Worm (Caenorhabditis elegans) whole organism, L4 larva: ENCODE results near the gene H03E18.1.
A peak's percentile ranks its signal among the peaks of the same experiment; 100 is the strongest.

ENCODE experiments used
- F37D6.2 ChIP-seq: sonication (generic microtip); optimal IDR thresholded peaks from 2 replicates; lab custom pipeline; 2016; ENCODE audit warnings: mild to moderate bottlenecking, missing genetic modification characterization, missing compliant biosample characterization
- F44E2.7 ChIP-seq: fragments of 200-800 bp; sonication (Bioruptor generic); IDR thresholded peaks from 2 replicates; pipeline ENCODE4 v2.1.2; 2022; ENCODE audit warnings: missing genetic modification characterization, missing compliant biosample characterization
- T26A8.4 ChIP-seq: fragments of 200-800 bp; sonication (Bioruptor generic); IDR thresholded peaks from 2 replicates; pipeline ENCODE4 v1.3.6; 2022; ENCODE audit warnings: missing genetic modification characterization, missing compliant biosample characterization
- Y105C5A.15 ChIP-seq: fragments of 200-800 bp; sonication (Bioruptor generic); IDR thresholded peaks from 2 replicates; pipeline ENCODE4 v1.3.6; 2022; ENCODE audit warnings: missing genetic modification characterization, missing compliant biosample characterization
- Y48G9A.11 ChIP-seq: fragments of 200-800 bp; sonication (Bioruptor generic); IDR thresholded peaks from 2 replicates; pipeline ENCODE4 v1.3.6; 2022; ENCODE audit warnings: missing genetic modification reagents, missing genetic modification characterization, missing compliant biosample characterization
- arid-1 ChIP-seq: fragments of 200-800 bp; sonication (Bioruptor generic); conservative IDR thresholded peaks from 2 replicates; pipeline ENCODE4 v1.3.6; 2022; ENCODE audit warnings: missing genetic modification reagents, missing genetic modification characterization, missing compliant biosample characterization
- attf-4 ChIP-seq: sonication (generic microtip); optimal IDR thresholded peaks from 3 replicates; lab custom pipeline; 2017; ENCODE audit warnings: missing biosample characterization, missing genetic modification characterization
- ceh-20 ChIP-seq: fragments of 200-800 bp; sonication (Bioruptor generic); IDR thresholded peaks from 2 replicates; pipeline ENCODE4 v1.3.6; 2022; ENCODE audit warnings: missing genetic modification reagents, missing genetic modification characterization, missing compliant biosample characterization
- ceh-62 ChIP-seq: sonication (generic microtip); optimal IDR thresholded peaks from 2 replicates; lab custom pipeline; 2017; ENCODE audit warnings: missing biosample characterization, missing genetic modification characterization
- ctbp-1 ChIP-seq: fragments of 200-800 bp; sonication (Bioruptor generic); IDR thresholded peaks from 2 replicates; pipeline ENCODE4 v1.3.6; 2022; ENCODE audit warnings: missing genetic modification reagents, missing genetic modification characterization, missing compliant biosample characterization
- duxl-1 ChIP-seq: sonication (generic microtip); optimal IDR thresholded peaks from 2 replicates; lab custom pipeline; 2016; ENCODE audit warnings: mild to moderate bottlenecking, missing genetic modification characterization, moderate library complexity, missing compliant biosample characterization; ENCODE audit not compliant: poor library complexity
- egl-43 ChIP-seq: fragments of 200-800 bp; sonication (Bioruptor generic); IDR thresholded peaks from 2 replicates; pipeline ENCODE4 v1.3.6; 2022; ENCODE audit warnings: missing genetic modification reagents, missing genetic modification characterization, missing compliant biosample characterization
- fos-1 ChIP-seq: fragments of 150-350 bp; optimal IDR thresholded peaks from 2 replicates; lab custom pipeline; 2014; ENCODE audit warnings: missing biosample characterization, missing genetic modification characterization
- gei-8 ChIP-seq: fragments of 200-800 bp; sonication (Bioruptor generic); optimal IDR thresholded peaks from 2 replicates; lab custom pipeline; 2018; ENCODE audit warnings: mild to moderate bottlenecking, missing genetic modification characterization, missing compliant biosample characterization
- hif-1 ChIP-seq, 2 experiments: sonication (generic microtip); optimal IDR thresholded peaks; 2 replicates each; lab custom pipeline; 2016 to 2017; ENCODE audit warnings: missing compliant biosample characterization in 2 of 2, missing genetic modification characterization in 2 of 2, missing genetic modification reagents in 2 of 2, missing genotype in 2 of 2, mild to moderate bottlenecking in 1 of 2
- hlh-11 ChIP-seq: fragments of 200-800 bp; sonication (Bioruptor generic); optimal IDR thresholded peaks from 2 replicates; lab custom pipeline; 2018; ENCODE audit warnings: mild to moderate bottlenecking, missing genetic modification characterization, missing compliant biosample characterization
- hlh-30 ChIP-seq: sonication (generic microtip); optimal IDR thresholded peaks from 2 replicates; lab custom pipeline; 2017; ENCODE audit warnings: antibody characterized with exemption, mild to moderate bottlenecking, missing genetic modification characterization, missing compliant biosample characterization; ENCODE audit not compliant: insufficient read depth
- hmg-1.1 ChIP-seq: fragments of 200-800 bp; sonication (Bioruptor generic); IDR thresholded peaks from 2 replicates; pipeline ENCODE4 v1.3.6; 2022; ENCODE audit warnings: missing genetic modification reagents, missing genetic modification characterization, missing compliant biosample characterization
- lim-7 ChIP-seq: fragments of 200-800 bp; sonication (Bioruptor generic); IDR thresholded peaks from 2 replicates; pipeline ENCODE4 v1.3.6; 2022; ENCODE audit warnings: missing genetic modification characterization, missing compliant biosample characterization
- lin-13 ChIP-seq: fragments of 150-350 bp; optimal IDR thresholded peaks from 2 replicates; lab custom pipeline; 2014; ENCODE audit warnings: missing biosample characterization, missing genetic modification reagents, missing genetic modification characterization
- lin-15B ChIP-seq: fragments of 150-350 bp; sonication (generic microtip); optimal IDR thresholded peaks from 3 replicates; lab custom pipeline; 2014; ENCODE audit warnings: missing biosample characterization, missing genetic modification characterization
- lin-38 ChIP-seq: fragments of 200-800 bp; sonication (Bioruptor generic); IDR thresholded peaks from 2 replicates; pipeline ENCODE4 v1.3.6; 2022; ENCODE audit warnings: missing genetic modification reagents, missing genetic modification characterization, missing compliant biosample characterization
- lin-39 ChIP-seq: fragments of 150-350 bp; optimal IDR thresholded peaks from 2 replicates; lab custom pipeline; 2014; ENCODE audit warnings: missing biosample characterization, missing genetic modification reagents, missing genetic modification characterization
- lir-3 ChIP-seq: sonication (generic microtip); optimal IDR thresholded peaks from 2 replicates; lab custom pipeline; 2016; ENCODE audit warnings: mild to moderate bottlenecking, missing genetic modification characterization, missing compliant biosample characterization
- madf-5 ChIP-seq, 2 experiments: fragments of 200-800 bp; sonication (Bioruptor generic); IDR thresholded peaks; 2 replicates each; pipeline ENCODE4 v1.3.6; 2022; ENCODE audit warnings: missing compliant biosample characterization in 2 of 2, missing genetic modification characterization in 2 of 2
- mdl-1 ChIP-seq, 2 experiments: fragments of 150-350 bp in 1 of 2; sonication (generic microtip) in 1 of 2; optimal IDR thresholded peaks; 2 replicates each; lab custom pipeline; 2014 to 2017; ENCODE audit warnings: missing biosample characterization in 2 of 2, missing genetic modification characterization in 2 of 2
- mxl-2 ChIP-seq: fragments of 200-800 bp; sonication (Bioruptor generic); conservative IDR thresholded peaks from 2 replicates; pipeline ENCODE4 v1.3.6; 2022; ENCODE audit warnings: missing genetic modification reagents, missing genetic modification characterization, missing compliant biosample characterization
- mxl-3 ChIP-seq: fragments of 200-800 bp; sonication (Bioruptor generic); optimal IDR thresholded peaks from 2 replicates; lab custom pipeline; 2018; ENCODE audit warnings: mild to moderate bottlenecking, missing genetic modification characterization, missing compliant biosample characterization
- nhr-28 ChIP-seq: fragments of 150-350 bp; optimal IDR thresholded peaks from 2 replicates; lab custom pipeline; 2014; ENCODE audit warnings: missing biosample characterization, missing genetic modification characterization
- nhr-48 ChIP-seq: sonication (generic microtip); optimal IDR thresholded peaks from 2 replicates; lab custom pipeline; 2016; ENCODE audit warnings: mild to moderate bottlenecking, missing genetic modification characterization, missing compliant biosample characterization
- nhr-76 ChIP-seq: fragments of 150-350 bp; optimal IDR thresholded peaks from 2 replicates; lab custom pipeline; 2014; ENCODE audit warnings: missing biosample characterization, missing genetic modification characterization
- pha-4 ChIP-seq, 2 experiments: fragments of 150-350 bp in 1 of 2; fragments of 200-800 bp in 1 of 2; sonication (Bioruptor generic) in 1 of 2; IDR thresholded peaks in 1 of 2; optimal IDR thresholded peaks in 1 of 2; 2 replicates each; pipeline versions ENCODE4 v1.3.6 to Lab custom; 2014 to 2022; ENCODE audit warnings: missing genetic modification characterization in 2 of 2, missing genetic modification reagents in 2 of 2, missing biosample characterization in 1 of 2, missing compliant biosample characterization in 1 of 2
- rbr-2 ChIP-seq: sonication (generic microtip); optimal IDR thresholded peaks from 2 replicates; lab custom pipeline; 2016; ENCODE audit warnings: missing genotype, missing genetic modification characterization, missing compliant biosample characterization
- saeg-2 ChIP-seq: fragments of 200-800 bp; sonication (Bioruptor generic); IDR thresholded peaks from 2 replicates; pipeline ENCODE4 v1.3.6; 2022; ENCODE audit warnings: missing genetic modification reagents, missing genetic modification characterization, missing compliant biosample characterization
- sdz-12 ChIP-seq: fragments of 200-800 bp; sonication (Bioruptor generic); optimal IDR thresholded peaks from 2 replicates; lab custom pipeline; 2018; ENCODE audit warnings: mild to moderate bottlenecking, missing genetic modification characterization, missing compliant biosample characterization
- set-16 ChIP-seq: fragments of 200-800 bp; sonication (Bioruptor generic); IDR thresholded peaks from 2 replicates; pipeline ENCODE4 v1.3.6; 2022; ENCODE audit warnings: missing genetic modification reagents, missing genetic modification characterization, missing compliant biosample characterization
- spr-3 ChIP-seq: fragments of 200-800 bp; sonication (Bioruptor generic); optimal IDR thresholded peaks from 2 replicates; lab custom pipeline; 2018; ENCODE audit warnings: mild to moderate bottlenecking, missing genetic modification characterization, missing compliant biosample characterization
- tag-97 ChIP-seq: fragments of 200-800 bp; sonication (Bioruptor generic); IDR thresholded peaks from 2 replicates; pipeline ENCODE4 v1.3.6; 2022; ENCODE audit warnings: missing genetic modification characterization, missing compliant biosample characterization
- unc-130 ChIP-seq: sonication (generic microtip); optimal IDR thresholded peaks from 2 replicates; lab custom pipeline; 2016; ENCODE audit warnings: missing genetic modification reagents, missing genetic modification characterization, missing compliant biosample characterization
- unc-62 ChIP-seq, 3 experiments: fragments of 150-350 bp in 1 of 3; sonication (generic microtip); optimal IDR thresholded peaks in 2 of 3; peaks in 1 of 3; 1 replicate in 1 of 3; 2 replicates in 2 of 3; lab custom pipeline; 2014 to 2017; ENCODE audit warnings: missing biosample characterization in 3 of 3, missing genetic modification characterization in 3 of 3, missing genetic modification reagents in 3 of 3, missing genotype in 1 of 3
- vab-7 ChIP-seq: fragments of 200-800 bp; sonication (Bioruptor generic); IDR thresholded peaks from 2 replicates; pipeline ENCODE4 v1.3.6; 2022; ENCODE audit warnings: missing genetic modification reagents, missing genetic modification characterization, missing compliant biosample characterization
- zfp-3 ChIP-seq: fragments of 200-800 bp; sonication (Bioruptor generic); conservative IDR thresholded peaks from 2 replicates; pipeline ENCODE4 v1.3.6; 2022; ENCODE audit warnings: missing genetic modification reagents, missing genetic modification characterization, missing compliant biosample characterization
- zip-2 ChIP-seq: fragments of 150-350 bp; optimal IDR thresholded peaks from 2 replicates; lab custom pipeline; 2014; ENCODE audit warnings: missing biosample characterization, missing genetic modification characterization

H03E18.1 gene

DNA sequence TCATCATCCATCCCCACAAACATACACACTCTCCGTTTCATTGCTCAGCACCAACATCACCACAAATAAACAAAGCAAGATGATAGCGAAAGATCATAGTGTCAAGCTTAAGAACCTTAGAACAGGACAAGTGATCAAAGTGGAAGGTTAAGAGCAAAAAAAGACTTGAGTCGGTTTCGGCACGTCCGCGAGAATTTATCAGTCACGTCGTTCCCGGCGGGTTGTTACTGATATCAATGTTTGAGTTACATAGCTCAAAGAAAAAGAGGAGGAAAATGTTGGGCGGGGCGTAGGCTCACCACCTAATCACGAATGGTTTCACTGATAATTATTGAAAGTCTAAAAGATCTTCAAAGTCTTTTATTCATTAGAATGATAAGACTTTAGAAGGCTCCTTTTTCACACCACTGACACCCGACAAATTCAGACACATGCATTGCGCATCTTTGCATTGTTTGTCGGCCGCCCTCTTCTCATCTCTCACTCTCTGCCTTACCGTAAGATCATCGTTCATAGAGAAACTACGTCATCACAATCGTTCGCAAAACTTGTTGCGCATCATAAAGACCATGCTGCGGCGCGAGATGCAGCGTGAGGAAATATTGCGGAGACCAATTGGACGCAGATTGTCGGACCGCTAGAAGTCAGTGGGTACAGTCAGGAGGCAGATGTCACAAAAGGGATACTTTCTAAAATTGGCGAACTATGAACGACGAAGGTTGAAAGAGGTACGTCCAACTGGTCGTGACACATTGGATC is 30.4 kb upstream of the H03E18.1 start (continued):
- TF ChIP-seq T26A8.4 (GFP tag; lab: Robert Waterston, UW) (peak; percentile 41; the same call in 1 of the 2 replicates), hlh-11 (peak; percentile 95), Y105C5A.15 (GFP tag; lab: Robert Waterston, UW) (no peak), spr-3 (GFP tag; lab: Kevin White, UChicago) (no peak), rbr-2 (tag; lab: Kevin White, UChicago) (peak; percentile 37), F37D6.2 (tag; lab: Kevin White, UChicago) (no peak), zip-2 (no peak), hlh-30 (tag; lab: Kevin White, UChicago) (peak; percentile 83), lin-39 (no peak), ceh-62 (tag; lab: Kevin White, UChicago) (no peak), ctbp-1 (GFP tag; lab: Robert Waterston, UW) (no peak), ceh-20 (GFP tag; lab: Robert Waterston, UW) (peak; percentile 39; the same call in 1 of the 2 replicates), lin-15B (no peak), arid-1 (GFP tag; lab: Robert Waterston, UW) (no peak), madf-5 (GFP tag; IDR thresholded peaks at IDR 0.05; lab: Robert Waterston, UW) (peak in 1 of 2 experiments; percentile 65; a peak in 1 of 4 replicates), tag-97 (GFP tag; lab: Robert Waterston, UW) (no peak), mdl-1 (tag; optimal IDR thresholded peaks at IDR 0.05; lab: Kevin White, UChicago) (peak; percentile 91 to 94), lin-13 (GFP tag; lab: Kevin White, UChicago) (no peak), egl-43 (GFP tag; lab: Robert Waterston, UW) (no peak), F44E2.7 (GFP tag; lab: Robert Waterston, UW) (no peak), lir-3 (tag; lab: Kevin White, UChicago) (no peak), pha-4 (GFP tag; IDR thresholded peaks at IDR 0.05; lab: Robert Waterston, UW) (no peak), pha-4 (tag; optimal IDR thresholded peaks at IDR 0.05; lab: Kevin White, UChicago) (no peak), attf-4 (no peak), nhr-76 (tag; lab: Kevin White, UChicago) (no peak), mxl-3 (GFP tag; lab: Kevin White, UChicago) (peak; percentile 93), nhr-28 (peak; percentile 80), vab-7 (GFP tag; lab: Robert Waterston, UW) (no peak), mxl-2 (GFP tag; lab: Robert Waterston, UW) (no peak), saeg-2 (GFP tag; lab: Robert Waterston, UW) (no peak), lin-38 (no peak), lim-7 (GFP tag; lab: Robert Waterston, UW) (no peak)

DNA sequence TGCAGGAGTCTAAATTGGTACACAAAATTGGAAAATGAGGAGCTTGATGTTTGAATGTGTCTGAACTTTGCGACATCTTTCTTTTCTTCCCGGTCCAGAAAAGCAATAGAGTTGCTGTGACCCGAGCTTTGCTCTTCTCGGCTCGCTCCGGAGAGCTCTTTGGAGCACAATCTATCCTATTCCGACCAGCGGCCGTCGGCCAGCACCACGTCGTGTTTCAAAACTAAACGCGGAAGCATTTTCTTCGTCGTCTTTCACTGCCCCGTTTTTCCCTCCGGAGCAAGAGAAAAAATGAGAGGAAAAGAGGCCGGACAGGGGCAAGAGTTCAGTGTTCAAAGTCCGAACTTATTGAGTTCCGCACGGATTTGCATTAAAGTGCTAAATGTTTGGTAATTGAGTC is 28.6 kb upstream of the H03E18.1 start:
- TF ChIP-seq Y48G9A.11 (GFP tag; lab: Robert Waterston, UW) (no peak), vab-7 (GFP tag; lab: Robert Waterston, UW) (no peak), unc-130 (no peak), nhr-28 (no peak), hif-1 (tag; optimal IDR thresholded peaks at IDR 0.05; lab: Kevin White, UChicago) (peak in 1 of 2 experiments; percentile 53), nhr-48 (tag; lab: Kevin White, UChicago) (no peak), gei-8 (GFP tag; lab: Kevin White, UChicago) (no peak), sdz-12 (GFP tag; lab: Kevin White, UChicago) (no peak), rbr-2 (tag; lab: Kevin White, UChicago) (peak; percentile 12), lin-13 (GFP tag; lab: Kevin White, UChicago) (no peak), unc-62 (GFP tag; optimal IDR thresholded peaks at IDR 0.05 in 1 of 2; lab: Kevin White, UChicago) (peak in 1 of 2 experiments; percentile 49), unc-62 (tag; optimal IDR thresholded peaks at IDR 0.05; lab: Kevin White, UChicago) (no peak), duxl-1 (tag; lab: Kevin White, UChicago) (no peak), hlh-11 (peak; percentile 18), lir-3 (tag; lab: Kevin White, UChicago) (no peak), tag-97 (GFP tag; lab: Robert Waterston, UW) (no peak), set-16 (GFP tag; lab: Robert Waterston, UW) (no peak; the same call in 1 of the 2 replicates), zfp-3 (GFP tag; lab: Robert Waterston, UW) (no peak), fos-1 (no peak), hmg-1.1 (GFP tag; lab: Robert Waterston, UW) (0 out of 2 replicates have a peak, but pooled peaks have one; percentile 29), F37D6.2 (tag; lab: Kevin White, UChicago) (peak; percentile 4)
